Fruit fly (Drosophila melanogaster): ENCODE measurements around the gene CG32110.
A peak's percentile ranks its signal among the peaks of the same experiment; 100 is the strongest.

Gene CG32110

dm6 chr3L:12814806-12815205, 6.3 kb downstream of the CG32110 start:
- TF ChIP-seq cic (GFP tag; optimal IDR thresholded peaks at IDR 0.05): no peak
- peak; percentile 79 for TF ChIP-seq pad (GFP tag; optimal IDR thresholded peaks at IDR 0.05)
- TF ChIP-seq CG11617 (GFP tag; optimal IDR thresholded peaks at IDR 0.05): no peak
- peak; percentile 44 for TF ChIP-seq bab1 (GFP tag; optimal IDR thresholded peaks at IDR 0.05)
- no peak for TF ChIP-seq tj (GFP tag; optimal IDR thresholded peaks at IDR 0.05)

dm6 chr3L:12815756-12816155, 7.2 kb downstream of the CG32110 start:
- TF ChIP-seq CG11617 (GFP tag; optimal IDR thresholded peaks at IDR 0.05): no peak
- TF ChIP-seq bab1 (GFP tag; optimal IDR thresholded peaks at IDR 0.05): peak; percentile 26
- TF ChIP-seq CG7101 (tag; optimal IDR thresholded peaks at IDR 0.05): no peak
- no peak for TF ChIP-seq pad (GFP tag; optimal IDR thresholded peaks at IDR 0.05)

dm6 chr3L:12827705-12828104, 19.2 kb downstream of the CG32110 start:
- TF ChIP-seq CG11617 (GFP tag; optimal IDR thresholded peaks at IDR 0.05) (no peak), CG7101 (tag; optimal IDR thresholded peaks at IDR 0.05) (no peak), CG7045 (GFP tag; optimal IDR thresholded peaks at IDR 0.05) (no peak), CG12768 (GFP tag; optimal IDR thresholded peaks at IDR 0.05) (no peak), pad (GFP tag; optimal IDR thresholded peaks at IDR 0.05) (no peak), Hr96 (GFP tag; optimal IDR thresholded peaks at IDR 0.05) (no peak), cnc (optimal IDR thresholded peaks at IDR 0.05) (no peak), Mnt (GFP tag; optimal IDR thresholded peaks at IDR 0.05) (no peak), toe (GFP tag; optimal IDR thresholded peaks at IDR 0.05) (no peak), CG1620 (GFP tag; optimal IDR thresholded peaks at IDR 0.05) (no peak), Clk (GFP tag; optimal IDR thresholded peaks at IDR 0.05) (no peak), CG14711 (tag; optimal IDR thresholded peaks at IDR 0.05) (no peak), CG33017 (tag; optimal IDR thresholded peaks at IDR 0.05) (no peak), bab1 (GFP tag; optimal IDR thresholded peaks at IDR 0.05) (no peak)

dm6 chr3L:12828532-12828931, 20.0 kb downstream of the CG32110 start:
- TF ChIP-seq ovo (GFP tag; optimal IDR thresholded peaks at IDR 0.05) (no peak), Hr96 (GFP tag; optimal IDR thresholded peaks at IDR 0.05) (no peak), CG1620 (GFP tag; optimal IDR thresholded peaks at IDR 0.05) (no peak), cnc (optimal IDR thresholded peaks at IDR 0.05) (no peak), CG7045 (GFP tag; optimal IDR thresholded peaks at IDR 0.05) (no peak), pad (GFP tag; optimal IDR thresholded peaks at IDR 0.05) (no peak), bab1 (GFP tag; optimal IDR thresholded peaks at IDR 0.05) (no peak), CG5204 (GFP tag; optimal IDR thresholded peaks at IDR 0.05) (no peak), Mnt (GFP tag; optimal IDR thresholded peaks at IDR 0.05) (no peak), toe (GFP tag; optimal IDR thresholded peaks at IDR 0.05) (no peak), Clk (GFP tag; optimal IDR thresholded peaks at IDR 0.05) (no peak), CG12768 (GFP tag; optimal IDR thresholded peaks at IDR 0.05) (no peak), CG14711 (tag; optimal IDR thresholded peaks at IDR 0.05) (no peak), Crg-1 (GFP tag; optimal IDR thresholded peaks at IDR 0.05) (no peak), CG11617 (GFP tag; optimal IDR thresholded peaks at IDR 0.05) (no peak), CG33017 (tag; optimal IDR thresholded peaks at IDR 0.05) (no peak), cic (GFP tag; optimal IDR thresholded peaks at IDR 0.05) (no peak), CG7101 (tag; optimal IDR thresholded peaks at IDR 0.05) (no peak)

dm6 chr3L:12830416-12830815, 21.9 kb downstream of the CG32110 start:
- TF ChIP-seq CG11617 (GFP tag; optimal IDR thresholded peaks at IDR 0.05) (no peak), Crg-1 (GFP tag; optimal IDR thresholded peaks at IDR 0.05) (no peak), cnc (optimal IDR thresholded peaks at IDR 0.05) (no peak), kay (GFP tag; ENCODE audit: borderline replicate concordance) (peak; percentile 77), Clk (GFP tag; optimal IDR thresholded peaks at IDR 0.05) (no peak)

- TF ChIP-seq Clk (GFP tag; optimal IDR thresholded peaks at IDR 0.05) (no peak), Crg-1 (GFP tag; optimal IDR thresholded peaks at IDR 0.05) (no peak), CG1620 (GFP tag; optimal IDR thresholded peaks at IDR 0.05) (no peak), pad (GFP tag; optimal IDR thresholded peaks at IDR 0.05) (no peak), toe (GFP tag; optimal IDR thresholded peaks at IDR 0.05) (no peak), CG7045 (GFP tag; optimal IDR thresholded peaks at IDR 0.05) (no peak), CG14711 (tag; optimal IDR thresholded peaks at IDR 0.05) (no peak), Mnt (GFP tag; optimal IDR thresholded peaks at IDR 0.05) (no peak), cic (GFP tag; optimal IDR thresholded peaks at IDR 0.05) (no peak), CG11617 (GFP tag; optimal IDR thresholded peaks at IDR 0.05) (no peak), CG33017 (tag; optimal IDR thresholded peaks at IDR 0.05) (no peak), kay (GFP tag; ENCODE audit: borderline replicate concordance) (no peak), CG12768 (GFP tag; optimal IDR thresholded peaks at IDR 0.05) (no peak), cnc (optimal IDR thresholded peaks at IDR 0.05) (no peak), bab1 (GFP tag; optimal IDR thresholded peaks at IDR 0.05) (no peak), CG7101 (tag; optimal IDR thresholded peaks at IDR 0.05) (no peak), CG5204 (GFP tag; optimal IDR thresholded peaks at IDR 0.05) (no peak), tj (GFP tag; optimal IDR thresholded peaks at IDR 0.05) (no peak), ovo (GFP tag; optimal IDR thresholded peaks at IDR 0.05) (no peak)
Measured at dm6 chr3L:12831290-12831952, 22.9 kb downstream of the CG32110 start.

dm6 chr3L:12832355-12832881, 23.9 kb downstream of the CG32110 start:
- TF ChIP-seq ovo (GFP tag; optimal IDR thresholded peaks at IDR 0.05): no peak
- no peak for TF ChIP-seq CG7101 (tag; optimal IDR thresholded peaks at IDR 0.05)

All from whole organism, adult.